Fruit fly (Drosophila melanogaster): Measurements from ENCODE around the gene CG14223.

CG14223 gene

dm6 chrX:19679207-19679606 lies 15.4 kb upstream of the CG14223 start (continued):
- TF ChIP-seq Stat92E (GFP tag; optimal IDR thresholded peaks at IDR 0.05) (no peak), Dp (GFP tag; optimal IDR thresholded peaks at IDR 0.05) (no peak), nerfin-2 (GFP tag; IDR thresholded peaks at IDR 0.05; ENCODE audit: partially characterized antibody) (peak; percentile 33; the same call in 1 of the 2 replicates), mld (GFP tag; IDR thresholded peaks at IDR 0.05; ENCODE audit: partially characterized antibody) (0 out of 3 replicates have a peak, but pooled peaks have one; percentile 17), GATAe (GFP tag; conservative IDR thresholded peaks at IDR 0.05) (no peak), HLH4C (GFP tag; IDR thresholded peaks at IDR 0.05; ENCODE audit: partially characterized antibody) (peak; percentile 64; the same call in 2 of the 3 replicates), sima (GFP tag; optimal IDR thresholded peaks at IDR 0.05) (no peak), klu (GFP tag; IDR thresholded peaks at IDR 0.05) (no peak), sug (tag; optimal IDR thresholded peaks at IDR 0.05) (no peak), tin (GFP tag; optimal IDR thresholded peaks at IDR 0.05) (no peak), CG1792 (GFP tag; optimal IDR thresholded peaks at IDR 0.05) (no peak), CG7839 (tag; optimal IDR thresholded peaks at IDR 0.05) (no peak), inv (GFP tag; IDR thresholded peaks at IDR 0.05; ENCODE audit: partially characterized antibody) (peak; percentile 12; the same call in 1 of the 2 replicates), CG31388 (GFP tag; optimal IDR thresholded peaks at IDR 0.05) (no peak), Nf-YA (GFP tag; IDR thresholded peaks at IDR 0.05) (no peak), CG7963 (GFP tag; IDR thresholded peaks at IDR 0.05; ENCODE audit: partially characterized antibody) (peak; percentile 13; the same call in 1 of the 3 replicates), CG3838 (GFP tag; optimal IDR thresholded peaks at IDR 0.05) (no peak), CG4404 (GFP tag; IDR thresholded peaks at IDR 0.05) (no peak), CG33213 (GFP tag; optimal IDR thresholded peaks at IDR 0.05) (no peak), CTCF (GFP tag; optimal IDR thresholded peaks at IDR 0.05) (peak; percentile 86), CG3995 (GFP tag; optimal IDR thresholded peaks at IDR 0.05) (no peak), Scr (GFP tag; IDR thresholded peaks at IDR 0.05; ENCODE audit: partially characterized antibody) (peak; percentile 45), nom (GFP tag; optimal IDR thresholded peaks at IDR 0.05) (no peak), CG11093 (GFP tag; IDR thresholded peaks at IDR 0.05) (no peak)

- TF ChIP-seq Med (GFP tag) (peak; percentile 26), sens-2 (GFP tag; IDR thresholded peaks at IDR 0.05) (no peak), ind (GFP tag; optimal IDR thresholded peaks at IDR 0.05) (no peak), CG6791 (GFP tag; IDR thresholded peaks at IDR 0.05; ENCODE audit: partially characterized antibody) (no peak), schlank (tag; optimal IDR thresholded peaks at IDR 0.05) (no peak), Dip2 (GFP tag; IDR thresholded peaks at IDR 0.05) (no peak), CG34376 (GFP tag; optimal IDR thresholded peaks at IDR 0.05) (peak; percentile 1), scrt (GFP tag; optimal IDR thresholded peaks at IDR 0.05) (no peak), z (GFP tag; IDR thresholded peaks at IDR 0.05) (peak; percentile 58; the same call in 1 of the 3 replicates), CG4820 (GFP tag; optimal IDR thresholded peaks at IDR 0.05) (no peak), CG17802 (tag; optimal IDR thresholded peaks at IDR 0.05) (no peak), CG4404 (GFP tag; IDR thresholded peaks at IDR 0.05) (no peak), chif (GFP tag; optimal IDR thresholded peaks at IDR 0.05) (no peak), CG1603 (tag; optimal IDR thresholded peaks at IDR 0.05) (no peak), vvl (GFP tag; IDR thresholded peaks at IDR 0.05) (no peak), CG11456 (GFP tag; IDR thresholded peaks at IDR 0.05) (no peak)
Measured at dm6 chrX:19675662-19676061, 11.9 kb upstream of the CG14223 start, which contains the start of gene et. Gene et, minus strand, starts transcription at chrX:19675891.

- TF ChIP-seq gsb-n (tag; optimal IDR thresholded peaks at IDR 0.05) (peak; percentile 96), MTF-1 (GFP tag; optimal IDR thresholded peaks at IDR 0.05; ENCODE audit: borderline replicate concordance) (peak; percentile 91), pnt (GFP tag; optimal IDR thresholded peaks at IDR 0.05) (peak; percentile 99), CG7271 (tag; optimal IDR thresholded peaks at IDR 0.05) (peak; percentile 59), tio (GFP tag; optimal IDR thresholded peaks at IDR 0.05) (peak; percentile 96), otp (GFP tag; IDR thresholded peaks at IDR 0.05) (peak; percentile 96), dati (GFP tag; IDR thresholded peaks at IDR 0.05) (peak; percentile 79), Dref (GFP tag; IDR thresholded peaks at IDR 0.05) (peak; percentile 39), CTCF (GFP tag; optimal IDR thresholded peaks at IDR 0.05) (peak; percentile 56), fru (optimal IDR thresholded peaks at IDR 0.05) (no peak), usp (GFP tag; optimal IDR thresholded peaks at IDR 0.05) (no peak), maf-S (GFP tag; optimal IDR thresholded peaks at IDR 0.05) (peak; percentile 97), ham (GFP tag; IDR thresholded peaks at IDR 0.05) (peak; percentile 77)
Measured at dm6 chrX:19668405-19668804, 4.6 kb upstream of the CG14223 start.

Measured in whole organism, embryonic.